Worm (Caenorhabditis elegans) whole organism, early embryonic: ENCODE data around the gene T05C1.3.

Source experiments
- ama-1 ChIP-seq: fragments of 150-350 bp; optimal IDR thresholded peaks from 2 replicates; lab custom pipeline; 2014
- hmg-4 ChIP-seq: fragments of 200-800 bp; sonication (Bioruptor generic); optimal IDR thresholded peaks from 2 replicates; lab custom pipeline; 2018; ENCODE audit warnings: mild to moderate bottlenecking, missing genetic modification characterization, missing compliant biosample characterization
- hnd-1 ChIP-seq: sonication (generic microtip); optimal IDR thresholded peaks from 2 replicates; lab custom pipeline; 2016; ENCODE audit warnings: missing genetic modification characterization, missing compliant biosample characterization
- scrt-1 ChIP-seq: fragments of 200-800 bp; sonication (Bioruptor generic); IDR thresholded peaks from 2 replicates; pipeline ENCODE4 v1.3.6; 2022; ENCODE audit warnings: missing genetic modification characterization, missing compliant biosample characterization
- sea-1 ChIP-seq: fragments of 200-800 bp; sonication (Bioruptor generic); conservative IDR thresholded peaks from 2 replicates; pipeline ENCODE4 v1.3.6; 2022; ENCODE audit warnings: missing genetic modification characterization, missing compliant biosample characterization
- tra-4 ChIP-seq: sonication (generic microtip); optimal IDR thresholded peaks from 2 replicates; lab custom pipeline; 2017; ENCODE audit warnings: missing genetic modification characterization, missing compliant biosample characterization

ce11 chrII:4456024-4456423, 33.2 kb downstream of the T05C1.3 start:
- TF ChIP-seq sea-1 (GFP tag; lab: Robert Waterston, UW) (no peak), scrt-1 (GFP tag; lab: Robert Waterston, UW) (no peak), hmg-4 (GFP tag; lab: Kevin White, UChicago) (no peak), ama-1 (no peak), tra-4 (tag; lab: Kevin White, UChicago) (no peak), hnd-1 (tag; lab: Kevin White, UChicago) (no peak)
